Fruit fly (Drosophila melanogaster) Kc167 (cell line): ENCODE results near the gene Uch-L5.

Experiments
- Myc ChIP-seq: fragments of >200 bp; optimal IDR thresholded peaks from 2 replicates; lab custom pipeline; 2017; ENCODE audit warnings: missing external identifiers
- Sin3A ChIP-seq: fragments of >200 bp; optimal IDR thresholded peaks from 2 replicates; lab custom pipeline; 2018; ENCODE audit warnings: missing external identifiers

DNA sequence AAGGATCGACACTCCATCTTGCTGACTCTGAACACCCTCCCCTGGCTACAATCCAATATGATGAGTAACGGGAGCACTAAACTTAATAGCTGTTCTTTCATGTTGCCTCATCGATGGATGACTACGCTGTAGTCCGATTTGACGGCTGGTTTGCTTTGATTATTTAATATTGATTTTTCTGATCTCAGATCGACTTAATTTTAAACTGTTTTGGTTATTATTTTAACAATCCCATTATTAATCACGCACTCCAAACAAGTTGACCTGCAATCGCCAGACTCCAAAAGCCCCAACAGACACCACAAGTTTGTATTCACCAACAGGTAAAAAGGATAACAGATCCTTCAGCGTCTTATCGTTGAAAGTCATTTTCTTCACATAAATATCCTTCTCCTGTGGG is 35.8 kb upstream of the Uch-L5 start, which contains the start of gene CG33703:
- no peak for TF ChIP-seq Myc (lab: Kevin White, UChicago)
- TF ChIP-seq Sin3A (lab: Kevin White, UChicago) = no peak
